Fruit fly (Drosophila melanogaster) whole organism, adult: ENCODE measurements around the gene Eig71Ed.

Source experiments
- CG14711 ChIP-seq: fragments of 200-800 bp; sonication (Bioruptor generic); optimal IDR thresholded peaks from 2 replicates; lab custom pipeline; 2018; ENCODE audit warnings: missing biosample characterization, mild to moderate bottlenecking, missing genetic modification characterization, moderate library complexity
- Clk ChIP-seq: fragments of 200-800 bp; sonication (Bioruptor generic); optimal IDR thresholded peaks from 2 replicates; lab custom pipeline; 2017; ENCODE audit warnings: missing biosample characterization, missing genetic modification characterization
- bab1 ChIP-seq: fragments of 200-800 bp; sonication (Bioruptor generic); optimal IDR thresholded peaks from 3 replicates; lab custom pipeline; 2019; ENCODE audit warnings: missing biosample characterization, mild to moderate bottlenecking, missing genetic modification characterization, moderate library complexity

DNA sequence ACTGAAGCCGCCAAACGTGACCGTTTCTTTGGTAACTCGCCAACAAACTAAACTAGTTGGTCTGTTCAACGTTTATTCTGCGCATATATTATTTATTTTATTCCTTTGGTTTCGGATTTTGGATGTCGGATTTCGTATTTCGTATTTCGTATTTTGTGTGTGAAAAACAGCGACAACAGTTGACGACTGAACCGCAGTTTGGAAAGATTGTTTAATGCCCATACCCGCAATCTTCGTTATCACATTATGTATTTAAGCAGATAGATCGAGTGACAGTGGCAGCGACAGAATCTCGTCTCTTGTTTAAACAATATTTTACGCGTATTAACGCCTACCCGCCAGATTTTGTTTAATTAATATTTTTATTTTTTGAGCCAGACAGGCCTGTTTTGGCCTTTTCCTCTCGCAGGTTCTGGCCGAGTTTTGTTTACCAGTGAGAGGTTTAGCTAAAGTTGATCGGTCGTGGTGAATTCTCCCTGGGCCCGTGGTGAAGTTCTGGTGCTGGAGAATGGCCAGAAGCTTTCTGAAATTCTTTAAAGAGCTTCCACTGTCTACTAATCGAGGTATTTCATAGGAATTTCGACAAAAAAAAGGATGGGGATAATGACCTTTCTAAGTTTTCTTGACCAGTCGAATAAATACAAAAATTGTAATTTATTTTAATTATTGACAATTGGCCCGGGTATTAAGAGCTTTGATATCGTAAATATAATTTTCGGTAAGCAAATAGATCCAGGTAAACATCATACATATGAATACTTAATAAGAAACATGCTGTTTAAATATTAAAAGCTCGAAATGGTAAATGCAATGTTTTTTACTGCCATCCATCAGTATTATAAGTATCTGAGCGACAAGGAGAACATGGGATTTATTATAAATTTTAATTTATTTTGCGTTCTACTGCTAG lies 4.4 kb upstream of the Eig71Ed start, which contains the start of the genes comm3 and CG43083:
- TF ChIP-seq bab1 (GFP tag; lab: Kevin White, UChicago) (no peak), Clk (GFP tag; lab: Kevin White, UChicago) (no peak), CG14711 (tag; lab: Kevin White, UChicago) (no peak)
